Worm (Caenorhabditis elegans) whole organism, L4 larva: ENCODE data around the gene C31G12.3.

Experiments used
- F26F4.8 ChIP-seq: fragments of 200-800 bp; sonication (Bioruptor generic); conservative IDR thresholded peaks from 2 replicates; pipeline ENCODE4 v1.3.6; 2022; ENCODE audit warnings: missing genetic modification characterization, missing compliant biosample characterization
- F49E8.2 ChIP-seq: sonication (generic microtip); optimal IDR thresholded peaks from 2 replicates; lab custom pipeline; 2016; ENCODE audit warnings: missing compliant biosample characterization, mild to moderate bottlenecking, missing genetic modification characterization, borderline replicate concordance
- R02D3.7 ChIP-seq: fragments of 150-350 bp; sonication (generic microtip); optimal IDR thresholded peaks from 3 replicates; lab custom pipeline; 2014; ENCODE audit warnings: missing biosample characterization, missing genetic modification characterization
- Y105C5A.15 ChIP-seq: fragments of 200-800 bp; sonication (Bioruptor generic); IDR thresholded peaks from 2 replicates; pipeline ENCODE4 v1.3.6; 2022; ENCODE audit warnings: missing genetic modification characterization, missing compliant biosample characterization
- Y48G9A.11 ChIP-seq: fragments of 200-800 bp; sonication (Bioruptor generic); IDR thresholded peaks from 2 replicates; pipeline ENCODE4 v1.3.6; 2022; ENCODE audit warnings: missing genetic modification reagents, missing genetic modification characterization, missing compliant biosample characterization
- Y75B8A.6 ChIP-seq: fragments of 200-800 bp; sonication (Bioruptor generic); IDR thresholded peaks from 2 replicates; pipeline ENCODE4 v1.3.6; 2022; ENCODE audit warnings: missing genetic modification reagents, missing genetic modification characterization, missing compliant biosample characterization
- aha-1 ChIP-seq: fragments of 150-350 bp; peaks from one replicate; lab custom pipeline; 2014; ENCODE audit warnings: missing biosample characterization, missing genetic modification characterization
- aly-2 ChIP-seq: sonication (generic microtip); optimal IDR thresholded peaks from 2 replicates; lab custom pipeline; 2018; ENCODE audit warnings: missing biosample characterization, missing genetic modification characterization
- ama-1 ChIP-seq: fragments of 150-350 bp; optimal IDR thresholded peaks from 2 replicates; lab custom pipeline; 2014; ENCODE audit warnings: inconsistent platforms, mixed read lengths
- arid-1 ChIP-seq: fragments of 200-800 bp; sonication (Bioruptor generic); conservative IDR thresholded peaks from 2 replicates; pipeline ENCODE4 v1.3.6; 2022; ENCODE audit warnings: missing genetic modification reagents, missing genetic modification characterization, missing compliant biosample characterization
- attf-4 ChIP-seq: sonication (generic microtip); optimal IDR thresholded peaks from 3 replicates; lab custom pipeline; 2017; ENCODE audit warnings: missing biosample characterization, missing genetic modification characterization
- ceh-28 ChIP-seq: fragments of 150-350 bp; optimal IDR thresholded peaks from 2 replicates; lab custom pipeline; 2014; ENCODE audit warnings: missing biosample characterization, missing genetic modification reagents, missing genetic modification characterization
- ceh-44 ChIP-seq: fragments of 200-800 bp; sonication (Bioruptor generic); IDR thresholded peaks from 2 replicates; pipeline ENCODE4 v1.3.6; 2022; ENCODE audit warnings: missing genetic modification reagents, missing genetic modification characterization, missing compliant biosample characterization
- ces-1 ChIP-seq: fragments of 150-350 bp; sonication (generic microtip); optimal IDR thresholded peaks from 4 replicates; lab custom pipeline; 2014; ENCODE audit warnings: missing biosample characterization, missing genetic modification reagents, missing genetic modification characterization
- daf-16 ChIP-seq, 3 experiments: sonication (generic microtip); optimal IDR thresholded peaks; 2 replicates each; lab custom pipeline; 2016 to 2017; ENCODE audit warnings: missing genetic modification characterization in 3 of 3, missing genetic modification reagents in 3 of 3, mild to moderate bottlenecking in 2 of 3, missing compliant biosample characterization in 2 of 3, missing biosample characterization in 1 of 3, moderate library complexity in 1 of 3
- dmd-6 ChIP-seq: fragments of 200-800 bp; sonication (Bioruptor generic); IDR thresholded peaks from 2 replicates; pipeline ENCODE4 v1.3.6; 2022; ENCODE audit warnings: missing genetic modification reagents, missing genetic modification characterization, missing compliant biosample characterization
- dmd-8 ChIP-seq: fragments of 200-800 bp; sonication (Bioruptor generic); IDR thresholded peaks from 2 replicates; pipeline ENCODE4 v1.3.6; 2022; ENCODE audit warnings: missing genetic modification characterization, missing compliant biosample characterization
- egl-27 ChIP-seq: sonication (generic microtip); optimal IDR thresholded peaks from 3 replicates; lab custom pipeline; 2017; ENCODE audit warnings: missing biosample characterization, missing genetic modification reagents, missing genetic modification characterization
- fkh-10 ChIP-seq: fragments of 150-350 bp; optimal IDR thresholded peaks from 2 replicates; lab custom pipeline; 2014; ENCODE audit warnings: missing biosample characterization, missing genetic modification reagents, missing genetic modification characterization
- gei-8 ChIP-seq: fragments of 200-800 bp; sonication (Bioruptor generic); optimal IDR thresholded peaks from 2 replicates; lab custom pipeline; 2018; ENCODE audit warnings: mild to moderate bottlenecking, missing genetic modification characterization, missing compliant biosample characterization
- hif-1 ChIP-seq, 2 experiments: sonication (generic microtip); optimal IDR thresholded peaks; 2 replicates each; lab custom pipeline; 2016 to 2017; ENCODE audit warnings: missing compliant biosample characterization in 2 of 2, missing genetic modification characterization in 2 of 2, missing genetic modification reagents in 2 of 2, missing genotype in 2 of 2, mild to moderate bottlenecking in 1 of 2
- lin-29 ChIP-seq: fragments of 200-800 bp; sonication (Bioruptor generic); IDR thresholded peaks from 2 replicates; pipeline ENCODE4 v1.3.6; 2022; ENCODE audit warnings: missing genetic modification reagents, missing genetic modification characterization, missing compliant biosample characterization
- lin-39 ChIP-seq: fragments of 150-350 bp; optimal IDR thresholded peaks from 2 replicates; lab custom pipeline; 2014; ENCODE audit warnings: missing biosample characterization, missing genetic modification reagents, missing genetic modification characterization
- lsy-2 ChIP-seq, 2 experiments: fragments of 150-350 bp in 1 of 2; sonication (generic microtip) in 1 of 2; optimal IDR thresholded peaks; 2 replicates each; lab custom pipeline; 2014 to 2017; ENCODE audit warnings: missing biosample characterization in 2 of 2, missing genetic modification characterization in 2 of 2
- madf-9 ChIP-seq: fragments of 200-800 bp; sonication (Bioruptor generic); conservative IDR thresholded peaks from 2 replicates; pipeline ENCODE4 v1.3.6; 2022; ENCODE audit warnings: missing genetic modification reagents, missing genetic modification characterization, missing compliant biosample characterization
- mdt-29 ChIP-seq: fragments of 200-800 bp; sonication (Bioruptor generic); IDR thresholded peaks from 2 replicates; pipeline ENCODE4 v1.3.6; 2022; ENCODE audit warnings: missing genetic modification reagents, missing genetic modification characterization, missing compliant biosample characterization
- mxl-2 ChIP-seq: fragments of 200-800 bp; sonication (Bioruptor generic); conservative IDR thresholded peaks from 2 replicates; pipeline ENCODE4 v1.3.6; 2022; ENCODE audit warnings: missing genetic modification reagents, missing genetic modification characterization, missing compliant biosample characterization
- nhr-10 ChIP-seq: fragments of 150-350 bp; optimal IDR thresholded peaks from 2 replicates; lab custom pipeline; 2014; ENCODE audit warnings: missing biosample characterization, missing genetic modification characterization
- nhr-102 ChIP-seq: sonication (generic microtip); optimal IDR thresholded peaks from 2 replicates; lab custom pipeline; 2016; ENCODE audit warnings: mild to moderate bottlenecking, missing genetic modification characterization, moderate library complexity, missing compliant biosample characterization
- nhr-11 ChIP-seq: fragments of 150-350 bp; optimal IDR thresholded peaks from 2 replicates; lab custom pipeline; 2014; ENCODE audit warnings: missing biosample characterization, missing genetic modification characterization
- nhr-25 ChIP-seq: sonication (generic microtip); optimal IDR thresholded peaks from 2 replicates; lab custom pipeline; 2017; ENCODE audit warnings: missing genetic modification characterization, mild to moderate bottlenecking, missing compliant biosample characterization, antibody characterized with exemption, moderate library complexity, borderline replicate concordance; ENCODE audit not compliant: insufficient read depth
- nhr-28 ChIP-seq: fragments of 150-350 bp; optimal IDR thresholded peaks from 2 replicates; lab custom pipeline; 2014; ENCODE audit warnings: missing biosample characterization, missing genetic modification characterization
- nhr-77 ChIP-seq: fragments of 150-350 bp; optimal IDR thresholded peaks from 2 replicates; lab custom pipeline; 2014; ENCODE audit warnings: missing biosample characterization, missing genetic modification characterization
- php-3 ChIP-seq: fragments of 200-800 bp; sonication (Bioruptor generic); IDR thresholded peaks from 2 replicates; pipeline ENCODE4 v1.3.6; 2022; ENCODE audit warnings: missing genetic modification reagents, missing genetic modification characterization, missing compliant biosample characterization
- pqm-1 ChIP-seq: sonication (generic microtip); optimal IDR thresholded peaks from 2 replicates; lab custom pipeline; 2017; ENCODE audit warnings: missing biosample characterization, missing genetic modification characterization
- skn-1 ChIP-seq: fragments of 150-350 bp; optimal IDR thresholded peaks from 2 replicates; lab custom pipeline; 2014; ENCODE audit warnings: missing biosample characterization, missing genetic modification characterization
- spr-1 ChIP-seq: sonication (generic microtip); optimal IDR thresholded peaks from 2 replicates; lab custom pipeline; 2016; ENCODE audit warnings: mild to moderate bottlenecking, missing genetic modification characterization, missing compliant biosample characterization
- unc-130 ChIP-seq: sonication (generic microtip); optimal IDR thresholded peaks from 2 replicates; lab custom pipeline; 2016; ENCODE audit warnings: missing genetic modification reagents, missing genetic modification characterization, missing compliant biosample characterization
- unc-39 ChIP-seq: sonication (generic microtip); optimal IDR thresholded peaks from 2 replicates; lab custom pipeline; 2017; ENCODE audit warnings: missing biosample characterization, missing genetic modification characterization
- zip-11 ChIP-seq: fragments of 200-800 bp; sonication (Bioruptor generic); IDR thresholded peaks from 2 replicates; pipeline ENCODE4 v1.3.6; 2022; ENCODE audit warnings: missing genetic modification characterization, missing compliant biosample characterization
- ztf-11 ChIP-seq: fragments of 150-350 bp; optimal IDR thresholded peaks from 2 replicates; lab custom pipeline; 2014; ENCODE audit warnings: missing biosample characterization, missing genetic modification characterization
- ztf-7 ChIP-seq: fragments of 150-350 bp; optimal IDR thresholded peaks from 2 replicates; lab custom pipeline; 2014; ENCODE audit warnings: missing biosample characterization, missing genetic modification characterization

The C31G12.3 gene

DNA sequence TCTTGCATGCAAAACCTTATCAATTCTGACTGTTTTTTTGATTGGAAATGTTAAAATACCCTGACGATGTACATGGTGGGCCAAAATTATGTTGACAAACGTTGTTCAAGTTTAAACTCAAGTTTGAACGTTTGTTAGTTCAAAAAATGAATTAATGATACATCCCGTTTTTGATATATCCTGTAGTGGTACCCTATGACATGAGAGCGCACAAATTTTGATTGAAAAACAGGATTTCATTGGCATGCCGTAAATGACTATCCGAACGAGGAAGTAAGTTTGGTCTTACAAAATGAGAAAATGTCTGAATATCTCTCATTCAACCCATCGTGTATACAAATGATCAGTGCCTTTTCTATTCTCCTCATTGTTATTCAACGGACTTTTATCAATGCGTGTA, 43.8 kb upstream of the C31G12.3 start, which contains the start of gene Y37H2A.11:
Y37H2A.11 (plus strand) TSS at position 301 of the 400 bp plus-strand sequence.
- no peak for TF ChIP-seq ztf-11 (tag; lab: Kevin White, UChicago)
- TF ChIP-seq R02D3.7 (tag; lab: Kevin White, UChicago), result no peak
- no peak for TF ChIP-seq nhr-10 (tag; lab: Kevin White, UChicago)
- TF ChIP-seq aha-1 (tag; lab: Kevin White, UChicago), result no peak
- TF ChIP-seq ama-1 (lab: Kevin White, UChicago), result no peak
- TF ChIP-seq ces-1 (GFP tag; lab: Kevin White, UChicago), result no peak
- TF ChIP-seq F49E8.2 (tag; lab: Kevin White, UChicago), result no peak
- no peak for TF ChIP-seq Y105C5A.15 (GFP tag; lab: Robert Waterston, UW)
- no peak for TF ChIP-seq nhr-11 (tag; lab: Kevin White, UChicago)
- no peak for TF ChIP-seq Y48G9A.11
- TF ChIP-seq mxl-2 (GFP tag; lab: Robert Waterston, UW), result no peak
- TF ChIP-seq unc-130 (GFP tag; lab: Kevin White, UChicago), result no peak
- TF ChIP-seq arid-1 (GFP tag; lab: Robert Waterston, UW), result no peak
- no peak for TF ChIP-seq nhr-25 (tag; lab: Kevin White, UChicago)
- TF ChIP-seq egl-27 (tag; lab: Kevin White, UChicago), result no peak
- TF ChIP-seq mdt-29 (GFP tag; lab: Robert Waterston, UW), result no peak

- TF ChIP-seq nhr-10 (tag; lab: Kevin White, UChicago), result no peak
- no peak for TF ChIP-seq skn-1 (tag; lab: Kevin White, UChicago)
- no peak for TF ChIP-seq nhr-28 (tag; lab: Kevin White, UChicago)
- no peak for TF ChIP-seq unc-39
- TF ChIP-seq lin-39, result no peak
- no peak for TF ChIP-seq lin-29 (GFP tag; lab: Robert Waterston, UW)
- no peak for TF ChIP-seq ceh-44 (GFP tag; lab: Robert Waterston, UW)
- TF ChIP-seq ceh-28 (tag; lab: Kevin White, UChicago), result no peak
- TF ChIP-seq dmd-8 (GFP tag; lab: Robert Waterston, UW), result no peak
- TF ChIP-seq fkh-10, result no peak
- TF ChIP-seq nhr-102, result no peak
- no peak for TF ChIP-seq spr-1 (tag; lab: Kevin White, UChicago)
- no peak for TF ChIP-seq arid-1 (GFP tag; lab: Robert Waterston, UW)
Measured at ce11 chrV:18142549-18142948, 42.5 kb upstream of the C31G12.3 start, which contains the start of gene Y37H2A.13. Gene Y37H2A.13, plus strand, starts transcription at chrV:18142849.

- TF ChIP-seq F26F4.8 (GFP tag; lab: Robert Waterston, UW) (no peak), pqm-1 (peak; percentile 22)
Measured at ce11 chrV:18143445-18143844, 41.6 kb upstream of the C31G12.3 start, which contains the start of gene Y37H2A.14. Gene Y37H2A.14, plus strand, starts transcription at chrV:18143745.

ce11 chrV:18144442-18144841, 40.6 kb upstream of the C31G12.3 start:
- no peak for TF ChIP-seq ces-1 (GFP tag; lab: Kevin White, UChicago)
- no peak for TF ChIP-seq zip-11 (GFP tag; lab: Robert Waterston, UW)
- TF ChIP-seq php-3, result peak; percentile 50; the same call in 1 of the 2 replicates
- TF ChIP-seq madf-9, result no peak
- TF ChIP-seq nhr-77, result no peak
- no peak for TF ChIP-seq attf-4 (tag; lab: Kevin White, UChicago)
- TF ChIP-seq hif-1 (tag; optimal IDR thresholded peaks at IDR 0.05; lab: Kevin White, UChicago), result no peak
- TF ChIP-seq aly-2 (tag; lab: Kevin White, UChicago), result no peak
- TF ChIP-seq ztf-11 (tag; lab: Kevin White, UChicago), result no peak
- TF ChIP-seq gei-8 (GFP tag; lab: Kevin White, UChicago), result no peak
- peak; percentile 31 for TF ChIP-seq pqm-1
- no peak for TF ChIP-seq Y105C5A.15 (GFP tag; lab: Robert Waterston, UW)
- TF ChIP-seq dmd-6, result no peak
- no peak for TF ChIP-seq daf-16 (GFP tag; optimal IDR thresholded peaks at IDR 0.05; lab: Kevin White, UChicago)
- peak; percentile 0 for TF ChIP-seq daf-16 (tag; optimal IDR thresholded peaks at IDR 0.05; lab: Kevin White, UChicago)
- TF ChIP-seq lsy-2 (tag; optimal IDR thresholded peaks at IDR 0.05; lab: Kevin White, UChicago), result no peak
- TF ChIP-seq egl-27 (tag; lab: Kevin White, UChicago), result no peak
- no peak for TF ChIP-seq Y75B8A.6 (GFP tag; lab: Robert Waterston, UW)
- TF ChIP-seq ztf-7, result no peak
